Worm (Caenorhabditis elegans): ENCODE results near the gene K06H7.1.

DNA sequence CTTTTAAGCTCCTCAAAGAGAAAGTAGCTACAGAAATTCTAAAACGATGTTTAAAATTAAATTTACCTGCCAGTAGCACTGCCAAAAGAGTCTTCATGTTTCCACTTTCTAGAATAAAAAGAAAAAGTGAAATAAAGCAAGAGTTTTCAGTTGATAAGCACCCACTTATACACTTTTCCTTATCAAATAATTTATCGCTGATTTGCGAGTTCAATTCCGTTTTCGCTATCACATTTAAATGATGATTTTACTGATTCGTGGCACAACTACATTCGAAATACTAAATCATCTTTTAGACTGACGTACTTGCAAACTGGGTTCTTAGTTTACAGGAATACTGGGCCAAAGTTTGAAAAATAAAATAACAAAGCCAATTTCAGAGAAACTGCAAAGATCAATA, 48.2 kb upstream of the K06H7.1 start, which contains the start of gene K12H4.7:
- TF ChIP-seq nhr-12 (tag; optimal IDR thresholded peaks at IDR 0.05) (no peak), bed-3 (GFP tag; optimal IDR thresholded peaks at IDR 0.05) (no peak), unc-62 (GFP tag; optimal IDR thresholded peaks at IDR 0.05) (no peak), sptf-1 (tag; optimal IDR thresholded peaks at IDR 0.05) (no peak), unc-39 (tag; optimal IDR thresholded peaks at IDR 0.05) (no peak), blmp-1 (tag; optimal IDR thresholded peaks at IDR 0.05) (no peak), nhr-28 (tag; optimal IDR thresholded peaks at IDR 0.05) (no peak), mls-2 (tag; optimal IDR thresholded peaks at IDR 0.05) (no peak), ceh-83 (GFP tag; optimal IDR thresholded peaks at IDR 0.05) (no peak), nhr-237 (tag; optimal IDR thresholded peaks at IDR 0.05) (no peak)
